Worm (Caenorhabditis elegans) whole organism, L4/young adult: Measurements from ENCODE around the gene C16D9.9.

ENCODE experiments used
- W03F9.2 ChIP-seq: fragments of 150-350 bp; optimal IDR thresholded peaks from 2 replicates; lab custom pipeline; 2014; ENCODE audit warnings: missing biosample characterization, missing genetic modification characterization
- dao-5 ChIP-seq: sonication (generic microtip); optimal IDR thresholded peaks from 2 replicates; lab custom pipeline; 2016; ENCODE audit warnings: missing genotype, missing genetic modification characterization, moderate library complexity, missing compliant biosample characterization
- him-1 ChIP-seq: sonication (generic microtip); optimal IDR thresholded peaks from 2 replicates; lab custom pipeline; 2016; ENCODE audit warnings: missing genotype, missing genetic modification reagents, missing genetic modification characterization, missing compliant biosample characterization

Gene C16D9.9

DNA sequence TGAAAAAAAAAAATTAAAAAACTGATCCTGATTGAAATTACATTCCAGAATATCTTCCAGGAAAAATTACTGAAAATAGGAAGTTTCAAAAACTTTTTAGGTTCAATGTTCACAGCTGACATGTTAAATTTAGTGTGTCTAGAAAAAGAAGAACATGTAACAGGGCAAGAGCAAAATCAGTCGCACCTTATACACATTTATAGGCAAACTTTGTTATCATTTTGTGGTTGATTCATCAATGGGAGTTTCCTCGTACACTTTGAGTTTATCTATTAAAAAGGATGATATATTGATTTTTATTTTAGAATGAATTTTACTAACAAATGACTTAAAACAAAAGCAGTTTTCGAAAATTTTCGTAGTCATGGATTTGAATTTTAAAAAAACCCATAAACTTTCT lies 20.8 kb upstream of the C16D9.9 start:
- TF ChIP-seq dao-5 (tag; lab: Kevin White, UChicago) (no peak), W03F9.2 (tag; lab: Kevin White, UChicago) (no peak), him-1 (tag; lab: Kevin White, UChicago) (no peak)

DNA sequence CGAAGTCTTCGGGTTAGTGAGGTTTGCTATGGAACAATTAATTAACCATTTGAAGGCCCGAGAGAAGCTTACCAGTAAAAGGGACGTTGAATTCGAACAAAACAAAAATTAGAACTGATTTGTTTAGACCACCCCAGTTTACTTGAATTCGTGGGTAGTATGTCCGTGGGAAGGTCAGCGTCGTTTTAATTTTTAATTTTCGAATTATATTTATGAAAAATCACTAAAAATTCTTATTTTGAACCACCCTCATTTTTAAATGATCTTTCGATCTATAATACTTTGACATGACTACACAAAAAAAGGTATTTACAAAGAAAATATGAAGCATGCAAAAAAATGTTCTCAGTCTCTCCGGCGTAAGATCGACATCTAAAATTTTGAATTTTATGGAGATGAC lies 18.6 kb upstream of the C16D9.9 start, which contains the start of gene C16D9.5:
Gene C16D9.5, minus strand, starts transcription at position 101 of the 400 bp plus-strand sequence.
- TF ChIP-seq him-1 (tag; lab: Kevin White, UChicago): no peak
- no peak for TF ChIP-seq dao-5 (tag; lab: Kevin White, UChicago)
- no peak for TF ChIP-seq W03F9.2 (tag; lab: Kevin White, UChicago)

DNA sequence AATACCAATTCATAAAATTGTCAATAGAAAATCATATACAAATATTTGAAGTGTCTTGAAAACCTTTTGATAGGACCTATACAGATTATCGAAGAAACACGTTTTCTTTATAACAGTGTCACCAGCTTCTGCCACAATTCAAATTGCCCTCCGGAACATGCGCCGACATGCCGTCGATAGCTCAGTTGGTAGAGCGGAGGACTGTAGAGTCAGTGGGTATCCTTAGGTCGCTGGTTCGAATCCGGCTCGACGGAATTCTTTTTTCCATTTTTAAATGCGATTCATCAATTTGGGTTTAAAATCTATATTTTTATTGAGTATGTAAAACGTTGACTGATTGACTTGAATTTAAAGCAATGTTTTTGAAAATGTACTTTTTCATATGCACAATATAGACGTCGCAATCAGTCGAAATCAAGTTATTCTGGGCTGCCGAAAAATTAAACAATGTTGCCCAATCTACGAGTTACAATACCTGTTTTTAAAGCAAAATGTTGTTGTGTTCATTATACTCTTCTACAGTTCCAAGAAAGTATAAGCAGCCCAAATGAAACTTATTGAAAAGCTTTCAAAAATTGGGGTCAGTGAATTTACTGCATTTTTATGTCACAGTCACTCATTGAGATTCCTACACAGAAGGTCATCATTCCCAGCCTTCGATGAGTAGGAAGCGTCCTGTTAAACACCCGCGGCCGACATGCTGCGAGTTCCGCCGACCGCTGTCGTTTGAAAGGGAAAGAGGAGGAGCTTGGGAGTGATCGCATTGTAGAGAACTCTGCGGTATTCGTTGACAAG lies 16.5 kb upstream of the C16D9.9 start:
- TF ChIP-seq him-1 (tag; lab: Kevin White, UChicago) (no peak), W03F9.2 (tag; lab: Kevin White, UChicago) (peak; percentile 47)

DNA sequence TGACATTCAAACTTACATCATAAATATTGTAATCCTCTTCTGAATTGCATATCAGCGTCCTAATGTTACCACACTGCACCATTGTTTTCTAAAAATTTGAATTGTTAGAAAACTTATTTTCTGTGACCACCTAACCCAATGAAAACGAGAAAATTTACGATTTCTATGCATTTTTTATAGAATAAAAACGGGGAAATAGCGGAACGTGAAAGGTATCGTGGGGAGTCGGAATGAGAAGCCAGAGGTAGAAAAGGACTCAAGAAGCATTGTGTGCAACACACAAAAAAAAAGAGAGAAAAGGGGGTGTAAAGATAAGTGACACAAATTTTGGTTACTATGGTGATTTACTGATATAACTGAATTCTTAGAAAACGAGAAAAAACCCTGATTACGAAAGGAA lies 13.8 kb upstream of the C16D9.9 start, which contains the start of gene C16D9.6:
Gene C16D9.6, minus strand, starts transcription at position 101 of the 400 bp plus-strand sequence.
- TF ChIP-seq W03F9.2 (tag; lab: Kevin White, UChicago) (no peak), dao-5 (tag; lab: Kevin White, UChicago) (no peak), him-1 (tag; lab: Kevin White, UChicago) (no peak)

DNA sequence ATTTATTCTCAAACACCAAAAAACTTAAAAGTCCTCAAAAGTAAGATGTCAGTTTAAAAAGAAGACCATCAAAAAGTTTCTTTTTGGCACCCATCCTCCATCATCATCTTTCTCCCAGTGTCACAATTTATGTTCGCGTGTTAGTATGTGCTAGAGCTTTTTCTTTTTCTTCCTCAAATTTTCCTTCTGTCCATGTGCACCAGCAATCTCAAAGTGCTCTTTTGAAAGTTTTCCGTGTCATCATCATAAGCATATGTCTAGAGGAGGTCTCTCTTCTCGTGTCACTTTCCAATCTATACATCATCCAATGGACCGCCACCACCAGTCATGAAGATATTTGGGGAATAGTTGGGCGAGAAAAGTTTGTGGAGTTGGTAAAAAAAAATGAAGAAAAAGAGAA lies 13.0 kb upstream of the C16D9.9 start:
- no peak for TF ChIP-seq W03F9.2 (tag; lab: Kevin White, UChicago)

DNA sequence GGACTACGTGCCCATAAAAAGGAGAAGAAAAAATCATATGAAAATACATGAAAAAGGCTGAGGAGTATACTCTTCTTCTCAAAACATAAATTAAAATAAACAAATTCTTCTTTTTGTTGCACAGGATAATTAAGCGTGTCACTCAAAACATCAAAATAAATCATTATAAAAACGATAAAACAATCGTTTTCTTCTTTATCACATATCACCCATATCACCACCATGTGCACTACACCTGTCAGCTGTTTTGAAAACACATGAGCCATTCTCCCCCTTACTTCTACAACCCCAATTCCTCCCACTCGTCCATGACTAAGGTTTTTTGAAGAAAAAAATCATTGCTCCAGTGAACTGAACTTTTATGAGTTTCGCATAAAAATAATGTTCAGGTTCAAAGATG lies 11.5 kb upstream of the C16D9.9 start:
- TF ChIP-seq him-1 (tag; lab: Kevin White, UChicago) (no peak), W03F9.2 (tag; lab: Kevin White, UChicago) (no peak), dao-5 (tag; lab: Kevin White, UChicago) (no peak)

DNA sequence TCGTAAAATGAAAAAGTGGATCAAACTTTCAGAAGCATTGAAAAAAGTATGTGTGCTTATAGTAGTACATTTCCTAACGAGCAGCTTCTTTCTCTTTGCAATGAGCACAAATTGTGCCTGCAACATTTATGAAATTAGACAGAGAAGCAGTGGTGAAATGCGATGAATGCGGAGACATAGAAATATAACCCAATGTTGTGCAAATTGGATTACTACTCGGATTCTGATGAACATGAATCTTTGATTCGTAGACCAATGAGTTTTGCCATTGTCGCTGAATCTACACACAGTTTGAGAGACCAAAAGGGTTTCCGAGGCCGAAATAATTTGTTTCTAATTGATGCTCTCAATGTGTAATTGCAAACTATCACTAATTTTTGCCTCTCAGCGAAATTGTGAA lies 10.1 kb upstream of the C16D9.9 start:
- TF ChIP-seq him-1 (tag; lab: Kevin White, UChicago) (no peak), dao-5 (tag; lab: Kevin White, UChicago) (no peak), W03F9.2 (tag; lab: Kevin White, UChicago) (no peak)

DNA sequence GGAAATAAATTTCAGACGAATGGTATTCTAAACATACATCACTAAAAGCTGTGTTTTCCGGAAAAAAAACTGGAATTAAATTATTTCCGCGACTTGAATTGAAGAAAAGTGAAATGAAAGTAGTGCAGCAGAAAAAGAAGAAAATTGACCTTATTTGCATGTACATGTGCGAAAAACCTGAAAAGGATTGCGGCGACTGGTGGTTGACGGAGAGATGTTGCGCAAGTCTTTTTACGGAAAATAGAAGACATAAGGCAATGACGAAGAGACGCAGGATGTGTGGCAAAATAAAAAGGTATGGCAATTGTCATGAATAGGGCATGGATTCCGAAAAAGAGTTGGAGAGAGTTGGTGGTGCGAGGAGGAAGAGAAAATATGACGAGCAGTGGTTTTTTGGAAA lies 9.1 kb upstream of the C16D9.9 start:
- TF ChIP-seq dao-5 (tag; lab: Kevin White, UChicago) (no peak), W03F9.2 (tag; lab: Kevin White, UChicago) (no peak), him-1 (tag; lab: Kevin White, UChicago) (no peak)

DNA sequence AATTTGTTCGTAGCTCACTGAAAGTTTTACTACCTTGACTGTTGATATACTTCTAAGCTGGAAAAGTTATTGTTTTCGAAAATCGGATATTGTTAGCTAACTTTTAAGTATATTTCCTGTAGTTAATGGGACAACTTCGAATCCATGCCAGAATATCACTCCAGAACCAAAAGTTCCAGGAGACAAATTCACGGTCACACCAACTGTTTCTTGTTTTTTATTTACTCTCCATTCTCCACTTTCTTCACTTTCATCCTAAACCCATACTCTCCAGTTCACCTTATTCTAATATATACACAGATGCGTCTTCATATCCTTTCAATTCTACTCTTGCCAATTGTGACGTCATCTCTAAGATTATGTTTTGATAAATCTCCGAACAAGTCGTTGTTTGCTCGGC lies 5.0 kb upstream of the C16D9.9 start, which contains the start of gene C16D9.1:
Gene C16D9.1, plus strand, starts transcription at position 301 of the 400 bp plus-strand sequence.
- no peak for TF ChIP-seq dao-5 (tag; lab: Kevin White, UChicago)
- TF ChIP-seq W03F9.2 (tag; lab: Kevin White, UChicago): no peak
- no peak for TF ChIP-seq him-1 (tag; lab: Kevin White, UChicago)

DNA sequence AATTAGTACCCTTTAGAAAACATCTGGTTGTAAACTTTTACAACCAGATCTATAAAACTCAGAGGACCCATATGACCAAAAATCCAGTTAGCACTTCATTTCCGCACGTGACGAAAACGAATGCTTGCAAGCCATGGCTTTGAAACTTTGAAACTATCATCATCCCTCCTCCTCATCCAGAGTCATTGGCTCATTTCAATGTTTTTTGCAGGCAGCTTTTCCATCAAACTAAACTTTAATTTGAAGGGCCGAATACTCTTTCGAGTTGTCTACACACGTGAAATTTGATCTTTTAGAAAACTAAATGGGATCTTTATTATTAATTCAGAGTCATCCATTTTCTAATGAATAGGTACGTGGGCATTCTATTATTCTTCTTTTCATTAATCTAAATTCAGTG lies 1.8 kb upstream of the C16D9.9 start:
- TF ChIP-seq him-1 (tag; lab: Kevin White, UChicago): no peak
- no peak for TF ChIP-seq dao-5 (tag; lab: Kevin White, UChicago)
- TF ChIP-seq W03F9.2 (tag; lab: Kevin White, UChicago): no peak

DNA sequence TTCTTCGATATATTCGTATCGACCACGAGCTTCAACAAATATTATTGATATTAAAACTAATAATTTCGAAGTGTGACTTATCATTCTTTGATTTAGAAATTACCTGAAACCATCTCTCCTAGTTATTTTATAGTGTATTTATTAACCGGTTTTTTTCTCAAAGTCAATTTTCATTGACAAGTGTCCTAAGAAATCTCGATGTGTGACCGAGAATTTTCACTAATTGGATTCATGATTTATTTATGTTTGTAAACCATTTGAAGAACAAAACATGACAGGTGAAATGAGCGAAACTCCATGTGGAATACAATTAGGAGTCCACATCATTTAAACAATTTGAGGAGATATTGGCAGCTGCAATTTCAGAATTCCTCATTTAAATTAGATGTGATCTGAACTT lies 575 bp upstream of the C16D9.9 start, which contains the start of gene C16D9.8:
Gene C16D9.8, minus strand, starts transcription at position 101 of the 400 bp plus-strand sequence.
- TF ChIP-seq W03F9.2 (tag; lab: Kevin White, UChicago) (no peak), dao-5 (tag; lab: Kevin White, UChicago) (no peak), him-1 (tag; lab: Kevin White, UChicago) (no peak)

DNA sequence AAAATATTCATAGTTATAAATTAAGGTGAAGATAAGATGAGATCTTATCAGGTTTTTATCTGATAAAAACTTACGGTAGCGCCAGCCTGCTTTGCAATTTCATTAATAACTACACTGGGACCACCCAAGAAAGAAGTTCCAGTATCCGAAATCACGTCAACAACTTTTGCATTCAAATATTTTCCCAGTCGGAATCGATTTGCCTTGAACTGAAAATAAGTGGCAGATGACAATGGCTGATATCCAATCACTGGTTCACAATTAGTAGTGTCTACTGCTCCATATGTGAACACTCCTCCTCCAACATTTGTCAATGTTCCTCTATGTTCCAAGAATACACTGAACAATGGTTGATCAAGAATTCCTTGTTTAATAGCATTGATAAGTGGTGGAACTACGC lies 2.2 kb downstream of the C16D9.9 start, which contains the start of gene F21F8.5:
Gene F21F8.5, minus strand, starts transcription at position 101 of the 400 bp plus-strand sequence.
- TF ChIP-seq dao-5 (tag; lab: Kevin White, UChicago) (no peak), W03F9.2 (tag; lab: Kevin White, UChicago) (no peak), him-1 (tag; lab: Kevin White, UChicago) (no peak)

DNA sequence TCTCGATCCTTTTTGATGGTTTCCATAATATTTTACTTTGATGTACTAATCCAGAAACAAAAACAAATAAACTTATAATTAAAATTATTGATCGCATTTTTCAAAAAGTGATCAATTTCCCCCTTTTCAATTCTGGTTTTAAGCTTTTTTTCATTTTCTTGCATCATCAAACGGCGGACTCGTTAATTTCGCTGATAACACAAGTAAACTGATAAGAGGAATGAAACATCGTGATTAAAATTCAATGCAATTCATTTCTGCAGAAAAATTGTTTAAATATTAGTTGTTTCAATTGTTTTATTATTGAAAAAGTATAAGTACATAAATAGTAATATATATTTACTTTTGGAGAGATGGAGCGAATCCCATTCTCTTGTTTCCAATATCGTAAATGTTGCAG lies 3.2 kb downstream of the C16D9.9 start:
- TF ChIP-seq dao-5 (tag; lab: Kevin White, UChicago) (no peak), him-1 (tag; lab: Kevin White, UChicago) (no peak), W03F9.2 (tag; lab: Kevin White, UChicago) (no peak)

DNA sequence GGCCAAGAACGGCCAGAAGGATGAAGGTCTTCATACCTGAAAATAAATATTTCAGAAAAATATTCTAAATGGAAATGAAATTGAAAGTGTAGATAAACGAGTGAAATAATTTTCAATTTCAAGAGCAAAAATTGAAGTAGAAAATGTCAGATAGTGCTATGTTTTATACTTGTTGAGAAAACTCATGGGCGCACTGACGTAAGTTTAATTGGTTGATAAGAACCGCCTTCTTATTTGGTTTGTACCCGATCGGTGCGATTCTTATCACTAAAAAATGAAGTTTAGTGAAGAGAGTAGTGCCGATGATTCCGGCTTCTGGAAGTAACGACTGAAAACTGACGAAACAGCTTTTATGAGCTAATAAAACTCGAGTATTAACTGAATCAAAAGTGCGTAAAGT lies 4.9 kb downstream of the C16D9.9 start, which contains the start of the genes asp-6 and asp-12:
Gene asp-6, minus strand, starts transcription at position 36 of the 400 bp plus-strand sequence.
Gene asp-12, plus strand, starts transcription at position 309 of the 400 bp plus-strand sequence.
- no peak for TF ChIP-seq him-1 (tag; lab: Kevin White, UChicago)
- TF ChIP-seq dao-5 (tag; lab: Kevin White, UChicago): no peak
- TF ChIP-seq W03F9.2 (tag; lab: Kevin White, UChicago): no peak
